Worm (Caenorhabditis elegans) whole organism, L2 larva: ENCODE measurements around the gene cdk-12.

ENCODE experiments used
- C34F6.9 ChIP-seq: fragments of 150-350 bp; optimal IDR thresholded peaks from 2 replicates; lab custom pipeline; 2014; ENCODE audit warnings: missing biosample characterization, missing genetic modification characterization
- F13H6.1 ChIP-seq: sonication (generic microtip); optimal IDR thresholded peaks from 2 replicates; lab custom pipeline; 2016; ENCODE audit warnings: missing genetic modification characterization, missing compliant biosample characterization
- R02D3.7 ChIP-seq: fragments of 150-350 bp; optimal IDR thresholded peaks from 2 replicates; lab custom pipeline; 2014; ENCODE audit warnings: missing biosample characterization, missing genetic modification characterization
- Y55F3AM.14 ChIP-seq: fragments of 200-800 bp; sonication (Bioruptor generic); optimal IDR thresholded peaks from 2 replicates; lab custom pipeline; 2018; ENCODE audit warnings: mild to moderate bottlenecking, missing genetic modification characterization, missing compliant biosample characterization
- ZK546.5 ChIP-seq: sonication (generic microtip); optimal IDR thresholded peaks from 2 replicates; lab custom pipeline; 2017; ENCODE audit warnings: missing biosample characterization, missing genetic modification characterization
- alr-1 ChIP-seq: fragments of 150-350 bp; optimal IDR thresholded peaks from 2 replicates; lab custom pipeline; 2014; ENCODE audit warnings: missing biosample characterization, missing genetic modification characterization
- aly-2 ChIP-seq: fragments of 150-350 bp; optimal IDR thresholded peaks from 2 replicates; lab custom pipeline; 2014; ENCODE audit warnings: missing biosample characterization, missing genetic modification characterization
- ama-1 ChIP-seq: fragments of 150-350 bp; optimal IDR thresholded peaks from 2 replicates; lab custom pipeline; 2018; ENCODE audit warnings: inconsistent platforms
- ceh-82 ChIP-seq: fragments of 150-350 bp; optimal IDR thresholded peaks from 2 replicates; lab custom pipeline; 2014; ENCODE audit warnings: missing biosample characterization, missing genetic modification characterization
- crh-2 ChIP-seq: sonication (generic microtip); optimal IDR thresholded peaks from 2 replicates; lab custom pipeline; 2017; ENCODE audit warnings: missing biosample characterization, missing genetic modification characterization
- dmd-4 ChIP-seq: sonication (generic microtip); optimal IDR thresholded peaks from 2 replicates; lab custom pipeline; 2017; ENCODE audit warnings: missing biosample characterization, missing genetic modification characterization
- elt-3 ChIP-seq: sonication (generic microtip); optimal IDR thresholded peaks from 2 replicates; lab custom pipeline; 2017; ENCODE audit warnings: missing biosample characterization, missing genetic modification characterization
- fos-1 ChIP-seq: fragments of 150-350 bp; optimal IDR thresholded peaks from 2 replicates; lab custom pipeline; 2014; ENCODE audit warnings: missing biosample characterization, missing genetic modification characterization
- gmeb-1 ChIP-seq: fragments of 150-350 bp; optimal IDR thresholded peaks from 2 replicates; lab custom pipeline; 2014; ENCODE audit warnings: missing biosample characterization, missing genetic modification characterization
- lin-11 ChIP-seq: fragments of 150-350 bp; sonication (generic microtip); optimal IDR thresholded peaks from 2 replicates; lab custom pipeline; 2014; ENCODE audit warnings: missing biosample characterization, missing genetic modification characterization, inconsistent platforms, mixed read lengths
- lin-13 ChIP-seq: fragments of 150-350 bp; optimal IDR thresholded peaks from 2 replicates; lab custom pipeline; 2014; ENCODE audit warnings: missing biosample characterization, missing genetic modification reagents, missing genetic modification characterization
- lin-39 ChIP-seq: fragments of 150-350 bp; optimal IDR thresholded peaks from 2 replicates; lab custom pipeline; 2014; ENCODE audit warnings: missing biosample characterization, missing genetic modification reagents, missing genetic modification characterization
- lsy-2 ChIP-seq, 2 experiments: fragments of 150-350 bp in 1 of 2; sonication (generic microtip) in 1 of 2; optimal IDR thresholded peaks; 2 replicates each; lab custom pipeline; 2014 to 2017; ENCODE audit warnings: missing biosample characterization in 2 of 2, missing genetic modification characterization in 2 of 2
- mab-5 ChIP-seq: fragments of 150-350 bp; optimal IDR thresholded peaks from 2 replicates; lab custom pipeline; 2014; ENCODE audit warnings: missing biosample characterization, missing genetic modification characterization
- nhr-10 ChIP-seq: sonication (generic microtip); optimal IDR thresholded peaks from 2 replicates; lab custom pipeline; 2017; ENCODE audit warnings: missing biosample characterization, missing genetic modification characterization
- nhr-11 ChIP-seq: fragments of 150-350 bp; optimal IDR thresholded peaks from 2 replicates; lab custom pipeline; 2014; ENCODE audit warnings: missing biosample characterization, missing genetic modification characterization
- nhr-12 ChIP-seq: fragments of 150-350 bp; optimal IDR thresholded peaks from 2 replicates; lab custom pipeline; 2014; ENCODE audit warnings: missing biosample characterization, missing genetic modification characterization
- nhr-21 ChIP-seq: fragments of 150-350 bp; optimal IDR thresholded peaks from 2 replicates; lab custom pipeline; 2014; ENCODE audit warnings: missing biosample characterization, missing genetic modification characterization
- nhr-237 ChIP-seq: fragments of 150-350 bp; optimal IDR thresholded peaks from 2 replicates; lab custom pipeline; 2014; ENCODE audit warnings: missing biosample characterization, missing genetic modification characterization
- nhr-25 ChIP-seq: fragments of 150-350 bp; sonication (generic microtip); optimal IDR thresholded peaks from 3 replicates; lab custom pipeline; 2014; ENCODE audit warnings: missing biosample characterization, missing genetic modification characterization
- nhr-6 ChIP-seq: fragments of 150-350 bp; optimal IDR thresholded peaks from 2 replicates; lab custom pipeline; 2014; ENCODE audit warnings: missing biosample characterization, missing genetic modification characterization
- peb-1 ChIP-seq: fragments of 150-350 bp; optimal IDR thresholded peaks from 2 replicates; lab custom pipeline; 2014; ENCODE audit warnings: missing biosample characterization, missing genetic modification characterization
- sem-4 ChIP-seq: fragments of 150-350 bp; optimal IDR thresholded peaks from 2 replicates; lab custom pipeline; 2014; ENCODE audit warnings: missing biosample characterization, missing genetic modification reagents, missing genetic modification characterization
- skn-1 ChIP-seq: sonication (generic microtip); optimal IDR thresholded peaks from 2 replicates; lab custom pipeline; 2017; ENCODE audit warnings: missing biosample characterization, missing genetic modification characterization
- sma-3 ChIP-seq: sonication (generic microtip); optimal IDR thresholded peaks from 2 replicates; lab custom pipeline; 2016; ENCODE audit warnings: missing genetic modification reagents, missing genetic modification characterization, missing compliant biosample characterization
- sma-9 ChIP-seq, 2 experiments: fragments of 150-350 bp in 1 of 2; sonication (generic microtip) in 1 of 2; optimal IDR thresholded peaks; 2 replicates each; lab custom pipeline; 2014 to 2016; ENCODE audit warnings: missing genetic modification characterization in 2 of 2, mild to moderate bottlenecking in 1 of 2, missing biosample characterization in 1 of 2, missing compliant biosample characterization in 1 of 2, missing genetic modification reagents in 1 of 2, moderate library complexity in 1 of 2
- snpc-4 ChIP-seq: fragments of 150-350 bp; optimal IDR thresholded peaks from 2 replicates; lab custom pipeline; 2014; ENCODE audit warnings: missing biosample characterization, missing genetic modification characterization
- unc-39 ChIP-seq: fragments of 150-350 bp; optimal IDR thresholded peaks from 2 replicates; lab custom pipeline; 2014; ENCODE audit warnings: missing biosample characterization, missing genetic modification characterization
- unc-55 ChIP-seq: fragments of 150-350 bp; sonication (generic microtip); optimal IDR thresholded peaks from 3 replicates; lab custom pipeline; 2014; ENCODE audit warnings: missing biosample characterization, missing genetic modification reagents, missing genetic modification characterization
- unc-62 ChIP-seq: fragments of 150-350 bp; optimal IDR thresholded peaks from 2 replicates; lab custom pipeline; 2014; ENCODE audit warnings: missing biosample characterization, missing genetic modification reagents, missing genetic modification characterization
- zag-1 ChIP-seq: fragments of 150-350 bp; optimal IDR thresholded peaks from 2 replicates; lab custom pipeline; 2014; ENCODE audit warnings: missing biosample characterization, missing genetic modification characterization
- ztf-1 ChIP-seq: fragments of 200-800 bp; sonication (Bioruptor generic); conservative IDR thresholded peaks from 2 replicates; pipeline ENCODE4 v1.3.6; 2022; ENCODE audit warnings: missing genetic modification characterization, missing compliant biosample characterization
- ztf-4 ChIP-seq: fragments of 150-350 bp; optimal IDR thresholded peaks from 2 replicates; lab custom pipeline; 2014; ENCODE audit warnings: missing biosample characterization, missing genetic modification characterization

cdk-12 gene

DNA sequence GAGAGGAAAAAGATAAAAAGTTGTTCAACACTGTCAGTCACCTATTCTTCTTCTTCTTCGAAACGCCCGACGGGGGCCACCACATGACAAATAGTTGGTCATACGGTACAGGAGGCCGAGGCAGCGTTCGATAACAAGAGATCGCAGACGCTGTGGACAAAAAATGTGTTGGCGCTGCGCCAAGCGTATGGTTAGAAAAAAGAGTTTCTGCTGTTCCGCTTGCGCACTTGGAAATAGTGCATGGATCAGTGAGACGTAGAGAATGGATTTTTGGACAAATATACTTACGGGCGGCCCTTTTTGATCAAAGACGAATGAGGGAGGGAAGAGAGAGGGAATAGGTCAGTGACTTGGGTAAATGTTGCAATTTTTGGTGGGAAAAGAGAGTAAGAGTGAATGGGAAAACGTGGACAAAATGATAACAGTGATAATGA lies 48.0 kb upstream of the cdk-12 start (continued):
- peak; percentile 93 for TF ChIP-seq sma-9 (GFP tag; optimal IDR thresholded peaks at IDR 0.05; lab: Kevin White, UChicago)
- TF ChIP-seq sma-9 (tag; optimal IDR thresholded peaks at IDR 0.05; lab: Kevin White, UChicago): no peak
- TF ChIP-seq sem-4: peak; percentile 58
- TF ChIP-seq gmeb-1 (tag; lab: Kevin White, UChicago): peak; percentile 58
- no peak for TF ChIP-seq nhr-10

DNA sequence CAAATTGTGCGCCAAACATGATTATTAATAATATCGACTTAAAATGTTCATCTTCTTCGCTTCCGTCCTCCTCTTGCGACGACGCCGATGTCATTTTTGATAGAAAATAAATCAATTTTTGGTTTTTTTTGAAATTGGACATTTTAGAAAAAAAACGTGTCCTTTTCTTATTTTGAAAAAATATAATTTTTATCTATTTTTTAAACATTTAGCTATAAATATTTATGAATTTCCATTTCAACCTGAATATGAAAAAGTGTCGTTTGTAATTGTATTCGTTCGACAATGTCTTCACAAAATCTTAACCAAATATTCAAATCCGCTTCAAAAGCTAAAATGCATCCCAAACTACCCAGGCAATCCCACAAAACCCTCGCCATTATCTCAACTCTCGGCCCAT lies 45.4 kb upstream of the cdk-12 start, which contains the start of gene R10E4.3:
Gene R10E4.3 (minus strand): TSS at position 101 of the 400 bp plus-strand sequence.
- TF ChIP-seq sem-4 (no peak), aly-2 (tag; lab: Kevin White, UChicago) (no peak), elt-3 (tag; lab: Kevin White, UChicago) (no peak), lin-39 (no peak), nhr-25 (no peak), zag-1 (tag; lab: Kevin White, UChicago) (no peak), skn-1 (tag; lab: Kevin White, UChicago) (no peak), crh-2 (tag; lab: Kevin White, UChicago) (no peak), snpc-4 (tag; lab: Kevin White, UChicago) (no peak), alr-1 (tag; lab: Kevin White, UChicago) (no peak), lin-13 (GFP tag; lab: Kevin White, UChicago) (no peak), gmeb-1 (tag; lab: Kevin White, UChicago) (no peak), R02D3.7 (tag; lab: Kevin White, UChicago) (no peak), fos-1 (no peak)
- TF ChIP-seq, all 48 proteins: peak for 0

ce11 chrIII:4289952-4290351 lies 42.8 kb upstream of the cdk-12 start:
- TF ChIP-seq lin-39 (no peak), nhr-21 (tag; lab: Kevin White, UChicago) (no peak), unc-62 (GFP tag; lab: Kevin White, UChicago) (no peak), lin-11 (tag; lab: Kevin White, UChicago) (no peak), ZK546.5 (no peak), peb-1 (no peak), ztf-1 (GFP tag; lab: Robert Waterston, UW) (no peak), ceh-82 (tag; lab: Kevin White, UChicago) (no peak), ama-1 (lab: Kevin White, UChicago) (no peak), nhr-11 (tag; lab: Kevin White, UChicago) (no peak), nhr-6 (no peak), dmd-4 (tag; lab: Kevin White, UChicago) (no peak), C34F6.9 (tag; lab: Kevin White, UChicago) (no peak), zag-1 (tag; lab: Kevin White, UChicago) (no peak), nhr-10 (no peak), ztf-4 (tag; lab: Kevin White, UChicago) (no peak), F13H6.1 (tag; lab: Kevin White, UChicago) (no peak), nhr-25 (no peak), unc-39 (tag; lab: Kevin White, UChicago) (no peak), unc-55 (GFP tag; lab: Kevin White, UChicago) (no peak)

ce11 chrIII:4291216-4291691 lies 41.5 kb upstream of the cdk-12 start, which contains the start of gene mcm-5:
mcm-5 (minus strand) TSS chrIII:4291266.
- TF ChIP-seq nhr-237 (tag; lab: Kevin White, UChicago) (no peak), C34F6.9 (tag; lab: Kevin White, UChicago) (peak; percentile 66), ztf-4 (tag; lab: Kevin White, UChicago) (no peak), ZK546.5 (no peak), elt-3 (tag; lab: Kevin White, UChicago) (no peak), crh-2 (tag; lab: Kevin White, UChicago) (peak; percentile 8), gmeb-1 (tag; lab: Kevin White, UChicago) (peak; percentile 70), nhr-25 (no peak), nhr-12 (tag; lab: Kevin White, UChicago) (no peak), lsy-2 (tag; optimal IDR thresholded peaks at IDR 0.05; lab: Kevin White, UChicago) (peak in 1 of 2 experiments; percentile 48), F13H6.1 (tag; lab: Kevin White, UChicago) (no peak), unc-55 (GFP tag; lab: Kevin White, UChicago) (peak; percentile 70), sem-4 (no peak), Y55F3AM.14 (GFP tag; lab: Kevin White, UChicago) (no peak), mab-5 (tag; lab: Kevin White, UChicago) (no peak), sma-3 (GFP tag; lab: Kevin White, UChicago) (no peak), skn-1 (tag; lab: Kevin White, UChicago) (no peak), nhr-6 (no peak)
